Worm (Caenorhabditis elegans) whole organism, L4/young adult: ENCODE results near the gene Y49F6B.14.

Source experiments
- dao-5 ChIP-seq: sonication (generic microtip); optimal IDR thresholded peaks from 2 replicates; lab custom pipeline; 2016; ENCODE audit warnings: missing genotype, missing genetic modification characterization, moderate library complexity, missing compliant biosample characterization
- him-1 ChIP-seq: sonication (generic microtip); optimal IDR thresholded peaks from 2 replicates; lab custom pipeline; 2016; ENCODE audit warnings: missing genotype, missing genetic modification reagents, missing genetic modification characterization, missing compliant biosample characterization

DNA sequence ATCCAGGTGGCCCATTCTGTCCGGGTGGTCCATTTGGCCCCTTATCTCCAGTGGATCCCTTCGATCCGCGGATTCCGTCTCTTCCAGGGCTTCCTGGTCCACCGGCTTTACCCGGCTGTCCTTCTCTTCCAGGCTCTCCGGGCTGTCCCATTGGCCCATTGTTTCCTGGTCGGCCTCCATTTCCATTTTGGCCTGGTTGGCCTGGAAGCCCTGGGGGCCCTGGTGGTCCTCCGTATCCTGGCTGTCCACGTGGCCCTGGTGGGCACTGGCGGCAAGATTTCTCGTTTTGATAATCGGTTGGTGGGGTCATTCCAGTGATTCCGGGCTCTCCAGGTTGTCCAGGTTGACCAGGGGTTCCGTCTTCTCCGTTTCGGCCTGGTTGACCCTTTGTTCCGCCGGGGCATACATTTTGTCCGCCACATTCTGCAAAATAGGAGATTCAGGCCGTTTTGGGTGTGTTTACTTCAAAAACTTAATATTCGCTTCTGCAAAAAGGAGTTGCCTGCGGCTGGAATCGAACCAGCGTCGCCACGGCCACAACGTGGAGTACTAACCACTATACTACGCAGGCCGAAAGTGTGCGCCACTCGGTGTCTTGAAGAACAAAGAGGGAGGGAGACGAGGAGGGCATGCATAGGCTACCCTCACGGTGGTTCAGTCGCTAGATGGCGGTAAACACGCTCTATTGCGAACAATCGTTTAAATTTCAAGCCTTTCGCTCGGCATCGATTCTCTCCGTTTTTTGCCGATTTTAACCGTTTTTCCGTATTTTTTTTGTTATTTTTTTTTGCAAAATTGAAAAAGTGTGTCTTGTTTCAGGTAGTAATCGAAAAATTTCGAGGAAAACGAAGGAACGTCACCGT is 5.9 kb upstream of the Y49F6B.14 start, which contains the start of gene W09G10.9:
- no peak for TF ChIP-seq him-1 (tag; lab: Kevin White, UChicago)
- TF ChIP-seq dao-5: no peak
